Worm (Caenorhabditis elegans) whole organism, L4/young adult: Measurements from ENCODE around the gene R09E10.2.

Experiments
- W03F9.2 ChIP-seq: fragments of 150-350 bp; optimal IDR thresholded peaks from 2 replicates; lab custom pipeline; 2014; ENCODE audit warnings: missing biosample characterization, missing genetic modification characterization
- him-1 ChIP-seq: sonication (generic microtip); optimal IDR thresholded peaks from 2 replicates; lab custom pipeline; 2016; ENCODE audit warnings: missing genotype, missing genetic modification reagents, missing genetic modification characterization, missing compliant biosample characterization

DNA sequence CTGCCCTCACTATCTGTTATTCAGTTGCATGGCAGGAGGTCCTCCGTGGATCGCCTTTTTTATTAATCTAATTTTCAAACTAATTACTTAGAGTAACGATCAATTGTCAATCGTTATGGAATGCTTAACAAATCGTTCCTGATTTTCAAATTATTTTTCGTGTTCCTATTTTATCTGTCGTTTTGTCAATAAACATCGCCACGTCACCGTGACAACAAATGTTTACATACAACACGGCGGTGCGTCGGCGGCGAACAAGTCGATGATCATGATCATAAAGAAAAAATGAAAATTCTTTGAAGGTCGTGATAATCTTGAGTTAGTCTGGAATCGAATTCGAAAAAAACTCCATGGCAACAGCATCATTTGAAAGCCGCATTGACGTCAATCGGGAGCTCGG, 27.4 kb upstream of the R09E10.2 start:
- TF ChIP-seq him-1 (tag; lab: Kevin White, UChicago): no peak
- TF ChIP-seq W03F9.2 (tag; lab: Kevin White, UChicago): no peak
